Fruit fly (Drosophila melanogaster) whole organism, embryonic: ENCODE measurements around the gene SPR.

Experiments
- Asciz ChIP-seq: fragments of 200-800 bp; sonication (Bioruptor generic); optimal IDR thresholded peaks from 2 replicates; lab custom pipeline; 2017; ENCODE audit warnings: missing biosample characterization, mild to moderate bottlenecking, missing genetic modification characterization, missing genetic modification reagents
- B-H1 ChIP-seq: fragments of 200-800 bp; sonication (Bioruptor generic); IDR thresholded peaks from 3 replicates; pipeline ENCODE4 v1.3.6; 2022; ENCODE audit warnings: missing biosample characterization, missing genetic modification characterization
- CG10209 ChIP-seq: fragments of 200-800 bp; sonication (Bioruptor generic); optimal IDR thresholded peaks from 3 replicates; lab custom pipeline; 2017; ENCODE audit warnings: missing biosample characterization, mild to moderate bottlenecking, missing genetic modification characterization, missing genetic modification reagents
- CG13296 ChIP-seq: fragments of 200-800 bp; sonication (Bioruptor generic); optimal IDR thresholded peaks from 3 replicates; lab custom pipeline; 2018; ENCODE audit warnings: missing biosample characterization, mild to moderate bottlenecking, missing genetic modification characterization
- CG13424 ChIP-seq: fragments of 200-800 bp; sonication (Bioruptor generic); optimal IDR thresholded peaks from 2 replicates; lab custom pipeline; 2019; ENCODE audit warnings: missing biosample characterization, mild to moderate bottlenecking, missing genetic modification characterization, moderate library complexity
- CG13624 ChIP-seq: fragments of 200-800 bp; sonication (Bioruptor generic); optimal IDR thresholded peaks from 2 replicates; lab custom pipeline; 2016; ENCODE audit warnings: missing biosample characterization, missing genetic modification characterization
- CG15479 ChIP-seq: fragments of 200-800 bp; sonication (Bioruptor generic); optimal IDR thresholded peaks from 3 replicates; lab custom pipeline; 2019; ENCODE audit warnings: missing biosample characterization, mild to moderate bottlenecking, missing genetic modification characterization, moderate library complexity
- CG15514 ChIP-seq: fragments of 200-800 bp; sonication (Bioruptor generic); optimal IDR thresholded peaks from 3 replicates; lab custom pipeline; 2017; ENCODE audit warnings: missing biosample characterization, missing genetic modification characterization, mild to moderate bottlenecking, moderate library complexity, missing genetic modification reagents
- CG18764 ChIP-seq: fragments of 200-800 bp; sonication (Bioruptor generic); optimal IDR thresholded peaks from 3 replicates; lab custom pipeline; 2016; ENCODE audit warnings: missing biosample characterization, missing genetic modification characterization
- CG4404 ChIP-seq: fragments of 200-800 bp; sonication (Bioruptor generic); IDR thresholded peaks from 2 replicates; pipeline ENCODE4 v1.3.6; 2022; ENCODE audit warnings: missing biosample characterization, missing genetic modification characterization
- CG5180 ChIP-seq: fragments of 200-800 bp; sonication (Bioruptor generic); optimal IDR thresholded peaks from 3 replicates; lab custom pipeline; 2017; ENCODE audit warnings: missing biosample characterization, missing genetic modification characterization, mild to moderate bottlenecking, moderate library complexity, missing genetic modification reagents
- CG5245 ChIP-seq: fragments of 200-800 bp; sonication (Bioruptor generic); optimal IDR thresholded peaks from 3 replicates; lab custom pipeline; 2016; ENCODE audit warnings: missing biosample characterization, missing genetic modification characterization
- CG6175 ChIP-seq: fragments of 200-800 bp; sonication (Bioruptor generic); IDR thresholded peaks from 3 replicates; pipeline ENCODE4 v1.3.6; 2022; ENCODE audit warnings: missing biosample characterization, missing genetic modification characterization
- CG6854 ChIP-seq: fragments of 200-800 bp; sonication (Bioruptor generic); optimal IDR thresholded peaks from 3 replicates; lab custom pipeline; 2017; ENCODE audit warnings: missing biosample characterization, mild to moderate bottlenecking, missing genetic modification characterization
- CG9437 ChIP-seq: fragments of 200-800 bp; sonication (Bioruptor generic); optimal IDR thresholded peaks from 2 replicates; lab custom pipeline; 2018; ENCODE audit warnings: missing biosample characterization, mild to moderate bottlenecking, missing genetic modification characterization
- CoRest ChIP-seq: fragments of 200-800 bp; sonication (Bioruptor generic); optimal IDR thresholded peaks from 3 replicates; lab custom pipeline; 2018; ENCODE audit warnings: missing biosample characterization, mild to moderate bottlenecking, missing genetic modification characterization, moderate library complexity
- D ChIP-seq, 2 experiments: fragments of 200-800 bp in 1 of 2; fragments of >200 bp in 1 of 2; sonication (Bioruptor generic) in 1 of 2; optimal IDR thresholded peaks; 2 replicates in 1 of 2; 3 replicates in 1 of 2; lab custom pipeline; 2017; ENCODE audit warnings: mild to moderate bottlenecking in 1 of 2, missing biosample characterization in 1 of 2, missing genetic modification characterization in 1 of 2, missing genetic modification reagents in 1 of 2
- D19B ChIP-seq: fragments of 200-800 bp; sonication (Bioruptor generic); optimal IDR thresholded peaks from 2 replicates; lab custom pipeline; 2017; ENCODE audit warnings: missing biosample characterization, mild to moderate bottlenecking, missing genetic modification characterization
- Dad ChIP-seq: fragments of 200-800 bp; sonication (Bioruptor generic); optimal IDR thresholded peaks from 3 replicates; lab custom pipeline; 2016; ENCODE audit warnings: missing biosample characterization, missing genetic modification characterization
- Fer1 ChIP-seq: fragments of 200-800 bp; sonication (Bioruptor generic); optimal IDR thresholded peaks from 2 replicates; lab custom pipeline; 2017; ENCODE audit warnings: missing biosample characterization, mild to moderate bottlenecking, missing genetic modification characterization
- Meics ChIP-seq: fragments of 200-800 bp; sonication (Bioruptor generic); optimal IDR thresholded peaks from 2 replicates; lab custom pipeline; 2017; ENCODE audit warnings: missing biosample characterization, mild to moderate bottlenecking, missing genetic modification characterization
- Mes4 ChIP-seq: fragments of 200-800 bp; sonication (Bioruptor generic); optimal IDR thresholded peaks from 2 replicates; lab custom pipeline; 2016; ENCODE audit warnings: missing biosample characterization, missing genetic modification characterization
- Nf-YC ChIP-seq: fragments of 200-800 bp; optimal IDR thresholded peaks from 3 replicates; lab custom pipeline; 2019; ENCODE audit warnings: missing biosample characterization, mild to moderate bottlenecking, missing genetic modification characterization, moderate library complexity
- Ravus ChIP-seq: fragments of 200-800 bp; sonication (Bioruptor generic); IDR thresholded peaks from 2 replicates; pipeline ENCODE4 v1.3.6; 2022; ENCODE audit warnings: missing biosample characterization, missing genetic modification characterization
- ara ChIP-seq: fragments of 200-800 bp; sonication (Bioruptor generic); IDR thresholded peaks from 2 replicates; pipeline ENCODE4 v1.3.6; 2022; ENCODE audit warnings: missing biosample characterization, missing genetic modification characterization
- ash1 ChIP-seq: fragments of 200-800 bp; sonication (Bioruptor generic); optimal IDR thresholded peaks from 2 replicates; lab custom pipeline; 2018; ENCODE audit warnings: missing biosample characterization, mild to moderate bottlenecking, missing genetic modification characterization
- chm ChIP-seq: fragments of 200-800 bp; sonication (Bioruptor generic); IDR thresholded peaks from 2 replicates; pipeline ENCODE4 v1.3.6; 2022; ENCODE audit warnings: missing biosample characterization, missing genetic modification characterization
- ci ChIP-seq: fragments of 200-800 bp; sonication (Bioruptor generic); IDR thresholded peaks from 3 replicates; pipeline ENCODE4 v1.3.6; 2022; ENCODE audit warnings: missing biosample characterization, missing genetic modification characterization
- danr ChIP-seq: fragments of 200-800 bp; sonication (Bioruptor generic); IDR thresholded peaks from 2 replicates; pipeline ENCODE4 v1.3.6; 2022; ENCODE audit warnings: missing biosample characterization, missing genetic modification characterization
- disco-r ChIP-seq: fragments of 200-800 bp; sonication (Bioruptor generic); optimal IDR thresholded peaks from 2 replicates; lab custom pipeline; 2016; ENCODE audit warnings: missing biosample characterization, missing genetic modification characterization
- fd3F ChIP-seq: fragments of 200-800 bp; sonication (Bioruptor generic); optimal IDR thresholded peaks from 2 replicates; lab custom pipeline; 2018; ENCODE audit warnings: missing biosample characterization, mild to moderate bottlenecking, missing genetic modification characterization, moderate library complexity
- gsb-n ChIP-seq: fragments of 200-800 bp; sonication (Bioruptor generic); optimal IDR thresholded peaks from 3 replicates; lab custom pipeline; 2018; ENCODE audit warnings: missing biosample characterization, mild to moderate bottlenecking, missing genetic modification characterization
- her ChIP-seq: fragments of 200-800 bp; sonication (Bioruptor generic); optimal IDR thresholded peaks from 2 replicates; lab custom pipeline; 2016; ENCODE audit warnings: missing biosample characterization, missing genetic modification characterization
- hkb ChIP-seq, 2 experiments: fragments of 200-800 bp in 1 of 2; fragments of >200 bp in 1 of 2; sonication (Bioruptor generic) in 1 of 2; IDR thresholded peaks in 1 of 2; optimal IDR thresholded peaks in 1 of 2; 2 replicates each; pipeline versions ENCODE4 v1.3.6 to Lab custom; 2017 to 2022; ENCODE audit warnings: missing biosample characterization in 1 of 2, missing genetic modification characterization in 1 of 2
- insv ChIP-seq, 2 experiments: fragments of 200-800 bp; sonication (Bioruptor generic); optimal IDR thresholded peaks; 3 replicates each; lab custom pipeline; 2016 to 2018; ENCODE audit warnings: missing biosample characterization in 2 of 2, missing genetic modification characterization in 2 of 2
- klu ChIP-seq: fragments of 200-800 bp; sonication (Bioruptor generic); IDR thresholded peaks from 2 replicates; pipeline ENCODE4 v1.3.6; 2022; ENCODE audit warnings: missing biosample characterization, missing genetic modification characterization
- lola ChIP-seq, 3 experiments: fragments of >200 bp in 2 of 3; fragments of 200-800 bp in 1 of 3; sonication (Bioruptor generic) in 1 of 3; optimal IDR thresholded peaks; 2 replicates each; lab custom pipeline; 2017 to 2019; ENCODE audit warnings: missing biosample characterization in 3 of 3, missing genetic modification characterization in 3 of 3, mild to moderate bottlenecking in 1 of 3, moderate library complexity in 1 of 3
- nerfin-1 ChIP-seq: fragments of 200-800 bp; sonication (Bioruptor generic); optimal IDR thresholded peaks from 3 replicates; lab custom pipeline; 2019; ENCODE audit warnings: missing biosample characterization, mild to moderate bottlenecking, missing genetic modification characterization, moderate library complexity
- pb ChIP-seq: fragments of 200-800 bp; sonication (Bioruptor generic); optimal IDR thresholded peaks from 3 replicates; lab custom pipeline; 2016; ENCODE audit warnings: missing biosample characterization, missing genetic modification characterization
- pfk ChIP-seq: fragments of 200-800 bp; sonication (Bioruptor generic); optimal IDR thresholded peaks from 2 replicates; lab custom pipeline; 2018; ENCODE audit warnings: missing biosample characterization, mild to moderate bottlenecking, missing genetic modification characterization, moderate library complexity
- schlank ChIP-seq: fragments of 200-800 bp; sonication (Bioruptor generic); optimal IDR thresholded peaks from 2 replicates; lab custom pipeline; 2018; ENCODE audit warnings: missing biosample characterization, mild to moderate bottlenecking, missing genetic modification characterization
- toy ChIP-seq: fragments of 200-800 bp; sonication (Bioruptor generic); IDR thresholded peaks from 2 replicates; pipeline ENCODE4 v1.3.6; 2022; ENCODE audit warnings: missing biosample characterization, missing genetic modification characterization
- unc-4 ChIP-seq: fragments of 200-800 bp; sonication (Bioruptor generic); IDR thresholded peaks from 2 replicates; pipeline ENCODE4 v1.3.6; 2022; ENCODE audit warnings: missing biosample characterization, missing genetic modification characterization; ENCODE audit not compliant: partially characterized antibody
- z ChIP-seq: fragments of 200-800 bp; sonication (Bioruptor generic); IDR thresholded peaks from 3 replicates; pipeline ENCODE4 v1.3.6; 2022; ENCODE audit warnings: missing biosample characterization, missing genetic modification characterization
- zen2 ChIP-seq: fragments of 200-800 bp; sonication (Bioruptor generic); IDR thresholded peaks from 3 replicates; pipeline ENCODE4 v1.3.6; 2022; ENCODE audit warnings: missing biosample characterization, missing genetic modification characterization; ENCODE audit not compliant: partially characterized antibody
- zfh1 ChIP-seq: fragments of 200-800 bp; sonication (Bioruptor generic); IDR thresholded peaks from 3 replicates; pipeline ENCODE4 v1.3.6; 2022; ENCODE audit warnings: missing biosample characterization, missing genetic modification characterization
- zfh2 ChIP-seq: fragments of 200-800 bp; sonication (Bioruptor generic); optimal IDR thresholded peaks from 2 replicates; lab custom pipeline; 2016; ENCODE audit warnings: missing biosample characterization, missing genetic modification characterization

The SPR gene

dm6 chrX:5429778-5430576 is 16.5 kb upstream of the SPR start (continued):
- no peak for TF ChIP-seq CG15479 (GFP tag; lab: Kevin White, UChicago)
- peak; percentile 82 for TF ChIP-seq fd3F
- TF ChIP-seq klu (GFP tag; lab: Robert Waterston, UW): peak; percentile 74; the same call in 1 of the 2 replicates
- TF ChIP-seq CG13624: peak; percentile 91
- peak; percentile 22 for TF ChIP-seq pb (GFP tag; lab: Kevin White, UChicago)
- TF ChIP-seq zen2: no peak
- TF ChIP-seq Asciz (GFP tag; lab: Kevin White, UChicago): peak; percentile 43
- TF ChIP-seq unc-4: no peak
- peak; percentile 61 for TF ChIP-seq her (GFP tag; lab: Kevin White, UChicago)
- peak; percentile 90 for TF ChIP-seq CoRest
- TF ChIP-seq Ravus (GFP tag; lab: Robert Waterston, UW): peak; percentile 41
- TF ChIP-seq D19B: peak; percentile 71
- peak; percentile 71 for TF ChIP-seq zfh2
- TF ChIP-seq Mes4 (GFP tag; lab: Kevin White, UChicago): peak; percentile 36
- peak; percentile 64; the same call in 2 of the 3 replicates for TF ChIP-seq ci (GFP tag; lab: Robert Waterston, UW)
- peak; percentile 92 for TF ChIP-seq Fer1
- TF ChIP-seq zfh1: peak; percentile 57; the same call in 1 of the 3 replicates
- peak; percentile 47 for TF ChIP-seq schlank
- peak; percentile 74 for TF ChIP-seq CG4404 (GFP tag; lab: Robert Waterston, UW)
- TF ChIP-seq z (GFP tag; lab: Robert Waterston, UW): no peak
- peak in 1 of 2 experiments; percentile 12 for TF ChIP-seq insv (GFP tag; optimal IDR thresholded peaks at IDR 0.05; lab: Kevin White, UChicago)
- TF ChIP-seq gsb-n (tag; lab: Kevin White, UChicago): no peak
- TF ChIP-seq Meics: peak; percentile 88
- TF ChIP-seq chm (GFP tag; lab: Robert Waterston, UW): no peak
- TF ChIP-seq CG9437 (GFP tag; lab: Kevin White, UChicago): peak; percentile 66
- peak; percentile 87 for TF ChIP-seq CG13424 (tag; lab: Kevin White, UChicago)
- TF ChIP-seq CG18764 (GFP tag; lab: Kevin White, UChicago): peak; percentile 43
- peak; percentile 79 for TF ChIP-seq danr (GFP tag; lab: Robert Waterston, UW)
- no peak for TF ChIP-seq hkb (optimal IDR thresholded peaks at IDR 0.05; lab: Kevin White, UChicago)
- peak; percentile 86 for TF ChIP-seq hkb (GFP tag; IDR thresholded peaks at IDR 0.05; lab: Robert Waterston, UW)
- peak; percentile 75 for TF ChIP-seq Nf-YC (tag; lab: Kevin White, UChicago)
- TF ChIP-seq CG15514: peak; percentile 75
- peak; percentile 56 for TF ChIP-seq disco-r (GFP tag; lab: Kevin White, UChicago)
- TF ChIP-seq CG5180 (GFP tag; lab: Kevin White, UChicago): peak; percentile 52
- peak; percentile 83; the same call in 2 of the 3 replicates for TF ChIP-seq CG6175 (GFP tag; lab: Robert Waterston, UW)
- no peak for TF ChIP-seq lola (GFP tag; optimal IDR thresholded peaks at IDR 0.05; lab: Kevin White, UChicago)
- TF ChIP-seq B-H1 (GFP tag; lab: Robert Waterston, UW): peak; percentile 73
- TF ChIP-seq CG5245 (GFP tag; lab: Kevin White, UChicago): peak; percentile 49
- no peak for TF ChIP-seq D (optimal IDR thresholded peaks at IDR 0.05; lab: Kevin White, UChicago)
- TF ChIP-seq D (GFP tag; optimal IDR thresholded peaks at IDR 0.05; lab: Kevin White, UChicago): peak; percentile 52
- peak; percentile 44 for TF ChIP-seq nerfin-1
- peak; percentile 54; the same call in 1 of the 2 replicates for TF ChIP-seq toy (GFP tag; lab: Robert Waterston, UW)
- TF ChIP-seq CG10209 (GFP tag; lab: Kevin White, UChicago): peak; percentile 80
- TF ChIP-seq ara (GFP tag; lab: Robert Waterston, UW): no peak; the same call in 1 of the 2 replicates
- peak; percentile 90 for TF ChIP-seq CG13296 (GFP tag; lab: Kevin White, UChicago)
- TF ChIP-seq CG6854 (GFP tag; lab: Kevin White, UChicago): peak; percentile 80
- TF ChIP-seq ash1: no peak
- TF ChIP-seq pfk: no peak
- TF ChIP-seq Dad (GFP tag; lab: Kevin White, UChicago): peak; percentile 55
